Worm (Caenorhabditis elegans) whole organism, L4 larva: ENCODE measurements around the gene F16G10.8.

Experiments used
- F26F4.8 ChIP-seq: fragments of 200-800 bp; sonication (Bioruptor generic); conservative IDR thresholded peaks from 2 replicates; pipeline ENCODE4 v1.3.6; 2022; ENCODE audit warnings: missing genetic modification characterization, missing compliant biosample characterization
- F37D6.2 ChIP-seq: sonication (generic microtip); optimal IDR thresholded peaks from 2 replicates; lab custom pipeline; 2016; ENCODE audit warnings: mild to moderate bottlenecking, missing genetic modification characterization, missing compliant biosample characterization
- F44E2.7 ChIP-seq: fragments of 200-800 bp; sonication (Bioruptor generic); IDR thresholded peaks from 2 replicates; pipeline ENCODE4 v2.1.2; 2022; ENCODE audit warnings: missing genetic modification characterization, missing compliant biosample characterization
- R02D3.7 ChIP-seq: fragments of 150-350 bp; sonication (generic microtip); optimal IDR thresholded peaks from 3 replicates; lab custom pipeline; 2014; ENCODE audit warnings: missing biosample characterization, missing genetic modification characterization
- T20F7.1 ChIP-seq: fragments of 200-800 bp; sonication (Bioruptor generic); optimal IDR thresholded peaks from 2 replicates; lab custom pipeline; 2018; ENCODE audit warnings: mild to moderate bottlenecking, missing genetic modification characterization, missing compliant biosample characterization
- T26A8.4 ChIP-seq: fragments of 200-800 bp; sonication (Bioruptor generic); IDR thresholded peaks from 2 replicates; pipeline ENCODE4 v1.3.6; 2022; ENCODE audit warnings: missing genetic modification characterization, missing compliant biosample characterization
- Y105C5A.15 ChIP-seq: fragments of 200-800 bp; sonication (Bioruptor generic); IDR thresholded peaks from 2 replicates; pipeline ENCODE4 v1.3.6; 2022; ENCODE audit warnings: missing genetic modification characterization, missing compliant biosample characterization
- ZK546.5 ChIP-seq, 2 experiments: sonication (generic microtip); optimal IDR thresholded peaks; 2 replicates each; lab custom pipeline; 2017; ENCODE audit warnings: missing biosample characterization in 2 of 2, missing genetic modification characterization in 2 of 2
- aha-1 ChIP-seq: fragments of 150-350 bp; peaks from one replicate; lab custom pipeline; 2014; ENCODE audit warnings: missing biosample characterization, missing genetic modification characterization
- ama-1 ChIP-seq: fragments of 150-350 bp; optimal IDR thresholded peaks from 2 replicates; lab custom pipeline; 2014; ENCODE audit warnings: inconsistent platforms, mixed read lengths
- arid-1 ChIP-seq: fragments of 200-800 bp; sonication (Bioruptor generic); conservative IDR thresholded peaks from 2 replicates; pipeline ENCODE4 v1.3.6; 2022; ENCODE audit warnings: missing genetic modification reagents, missing genetic modification characterization, missing compliant biosample characterization
- ceh-20 ChIP-seq: fragments of 200-800 bp; sonication (Bioruptor generic); IDR thresholded peaks from 2 replicates; pipeline ENCODE4 v1.3.6; 2022; ENCODE audit warnings: missing genetic modification reagents, missing genetic modification characterization, missing compliant biosample characterization
- ceh-32 ChIP-seq: sonication (generic microtip); optimal IDR thresholded peaks from 2 replicates; lab custom pipeline; 2016; ENCODE audit warnings: mild to moderate bottlenecking, missing genetic modification characterization, missing compliant biosample characterization; ENCODE audit not compliant: poor library complexity
- ceh-44 ChIP-seq: fragments of 200-800 bp; sonication (Bioruptor generic); IDR thresholded peaks from 2 replicates; pipeline ENCODE4 v1.3.6; 2022; ENCODE audit warnings: missing genetic modification reagents, missing genetic modification characterization, missing compliant biosample characterization
- ceh-62 ChIP-seq: sonication (generic microtip); optimal IDR thresholded peaks from 2 replicates; lab custom pipeline; 2017; ENCODE audit warnings: missing biosample characterization, missing genetic modification characterization
- ceh-82 ChIP-seq: sonication (generic microtip); optimal IDR thresholded peaks from 2 replicates; lab custom pipeline; 2017; ENCODE audit warnings: missing biosample characterization, missing genetic modification characterization
- daf-16 ChIP-seq, 3 experiments: sonication (generic microtip); optimal IDR thresholded peaks; 2 replicates each; lab custom pipeline; 2016 to 2017; ENCODE audit warnings: missing genetic modification characterization in 3 of 3, missing genetic modification reagents in 3 of 3, mild to moderate bottlenecking in 2 of 3, missing compliant biosample characterization in 2 of 3, missing biosample characterization in 1 of 3, moderate library complexity in 1 of 3
- daf-19 ChIP-seq: fragments of 200-800 bp; sonication (Bioruptor generic); conservative IDR thresholded peaks from 2 replicates; pipeline ENCODE4 v1.3.6; 2022; ENCODE audit warnings: missing genetic modification characterization, missing compliant biosample characterization
- dmd-6 ChIP-seq: fragments of 200-800 bp; sonication (Bioruptor generic); IDR thresholded peaks from 2 replicates; pipeline ENCODE4 v1.3.6; 2022; ENCODE audit warnings: missing genetic modification reagents, missing genetic modification characterization, missing compliant biosample characterization
- dpl-1 ChIP-seq: fragments of 150-350 bp; optimal IDR thresholded peaks from 2 replicates; lab custom pipeline; 2014; ENCODE audit warnings: missing biosample characterization, missing genetic modification reagents, missing genetic modification characterization
- duxl-1 ChIP-seq: sonication (generic microtip); optimal IDR thresholded peaks from 2 replicates; lab custom pipeline; 2016; ENCODE audit warnings: mild to moderate bottlenecking, missing genetic modification characterization, moderate library complexity, missing compliant biosample characterization; ENCODE audit not compliant: poor library complexity
- dve-1 ChIP-seq: sonication (generic microtip); optimal IDR thresholded peaks from 2 replicates; lab custom pipeline; 2017; ENCODE audit warnings: antibody characterized with exemption, mild to moderate bottlenecking, missing genetic modification characterization, missing compliant biosample characterization; ENCODE audit not compliant: insufficient read depth
- hif-1 ChIP-seq, 2 experiments: sonication (generic microtip); optimal IDR thresholded peaks; 2 replicates each; lab custom pipeline; 2016 to 2017; ENCODE audit warnings: missing compliant biosample characterization in 2 of 2, missing genetic modification characterization in 2 of 2, missing genetic modification reagents in 2 of 2, missing genotype in 2 of 2, mild to moderate bottlenecking in 1 of 2
- hlh-11 ChIP-seq: fragments of 200-800 bp; sonication (Bioruptor generic); optimal IDR thresholded peaks from 2 replicates; lab custom pipeline; 2018; ENCODE audit warnings: mild to moderate bottlenecking, missing genetic modification characterization, missing compliant biosample characterization
- hlh-30 ChIP-seq: sonication (generic microtip); optimal IDR thresholded peaks from 2 replicates; lab custom pipeline; 2017; ENCODE audit warnings: antibody characterized with exemption, mild to moderate bottlenecking, missing genetic modification characterization, missing compliant biosample characterization; ENCODE audit not compliant: insufficient read depth
- hmg-1.1 ChIP-seq: fragments of 200-800 bp; sonication (Bioruptor generic); IDR thresholded peaks from 2 replicates; pipeline ENCODE4 v1.3.6; 2022; ENCODE audit warnings: missing genetic modification reagents, missing genetic modification characterization, missing compliant biosample characterization
- lim-7 ChIP-seq: fragments of 200-800 bp; sonication (Bioruptor generic); IDR thresholded peaks from 2 replicates; pipeline ENCODE4 v1.3.6; 2022; ENCODE audit warnings: missing genetic modification characterization, missing compliant biosample characterization
- mdl-1 ChIP-seq, 2 experiments: fragments of 150-350 bp in 1 of 2; sonication (generic microtip) in 1 of 2; optimal IDR thresholded peaks; 2 replicates each; lab custom pipeline; 2014 to 2017; ENCODE audit warnings: missing biosample characterization in 2 of 2, missing genetic modification characterization in 2 of 2
- mdt-29 ChIP-seq: fragments of 200-800 bp; sonication (Bioruptor generic); IDR thresholded peaks from 2 replicates; pipeline ENCODE4 v1.3.6; 2022; ENCODE audit warnings: missing genetic modification reagents, missing genetic modification characterization, missing compliant biosample characterization
- mes-2 ChIP-seq: sonication (generic microtip); optimal IDR thresholded peaks from 2 replicates; lab custom pipeline; 2016; ENCODE audit warnings: missing genotype, mild to moderate bottlenecking, missing genetic modification characterization, missing compliant biosample characterization; ENCODE audit not compliant: poor library complexity, severe bottlenecking
- mxl-2 ChIP-seq: fragments of 200-800 bp; sonication (Bioruptor generic); conservative IDR thresholded peaks from 2 replicates; pipeline ENCODE4 v1.3.6; 2022; ENCODE audit warnings: missing genetic modification reagents, missing genetic modification characterization, missing compliant biosample characterization
- mxl-3 ChIP-seq: fragments of 200-800 bp; sonication (Bioruptor generic); optimal IDR thresholded peaks from 2 replicates; lab custom pipeline; 2018; ENCODE audit warnings: mild to moderate bottlenecking, missing genetic modification characterization, missing compliant biosample characterization
- nhr-10 ChIP-seq: fragments of 150-350 bp; optimal IDR thresholded peaks from 2 replicates; lab custom pipeline; 2014; ENCODE audit warnings: missing biosample characterization, missing genetic modification characterization
- nhr-102 ChIP-seq: sonication (generic microtip); optimal IDR thresholded peaks from 2 replicates; lab custom pipeline; 2016; ENCODE audit warnings: mild to moderate bottlenecking, missing genetic modification characterization, moderate library complexity, missing compliant biosample characterization
- nhr-11 ChIP-seq: fragments of 150-350 bp; optimal IDR thresholded peaks from 2 replicates; lab custom pipeline; 2014; ENCODE audit warnings: missing biosample characterization, missing genetic modification characterization
- nhr-237 ChIP-seq: sonication (generic microtip); optimal IDR thresholded peaks from 2 replicates; lab custom pipeline; 2017; ENCODE audit warnings: missing biosample characterization, missing genetic modification characterization
- nhr-25 ChIP-seq: sonication (generic microtip); optimal IDR thresholded peaks from 2 replicates; lab custom pipeline; 2017; ENCODE audit warnings: missing genetic modification characterization, mild to moderate bottlenecking, missing compliant biosample characterization, antibody characterized with exemption, moderate library complexity, borderline replicate concordance; ENCODE audit not compliant: insufficient read depth
- nhr-28 ChIP-seq: fragments of 150-350 bp; optimal IDR thresholded peaks from 2 replicates; lab custom pipeline; 2014; ENCODE audit warnings: missing biosample characterization, missing genetic modification characterization
- nhr-41 ChIP-seq: fragments of 200-800 bp; sonication (Bioruptor generic); IDR thresholded peaks from 2 replicates; pipeline ENCODE4 v1.3.6; 2022; ENCODE audit warnings: missing genetic modification reagents, missing genetic modification characterization, missing compliant biosample characterization
- nhr-48 ChIP-seq: sonication (generic microtip); optimal IDR thresholded peaks from 2 replicates; lab custom pipeline; 2016; ENCODE audit warnings: mild to moderate bottlenecking, missing genetic modification characterization, missing compliant biosample characterization
- nhr-76 ChIP-seq: fragments of 150-350 bp; optimal IDR thresholded peaks from 2 replicates; lab custom pipeline; 2014; ENCODE audit warnings: missing biosample characterization, missing genetic modification characterization
- nhr-77 ChIP-seq: fragments of 150-350 bp; optimal IDR thresholded peaks from 2 replicates; lab custom pipeline; 2014; ENCODE audit warnings: missing biosample characterization, missing genetic modification characterization
- pha-4 ChIP-seq, 2 experiments: fragments of 150-350 bp in 1 of 2; fragments of 200-800 bp in 1 of 2; sonication (Bioruptor generic) in 1 of 2; IDR thresholded peaks in 1 of 2; optimal IDR thresholded peaks in 1 of 2; 2 replicates each; pipeline versions ENCODE4 v1.3.6 to Lab custom; 2014 to 2022; ENCODE audit warnings: missing genetic modification characterization in 2 of 2, missing genetic modification reagents in 2 of 2, missing biosample characterization in 1 of 2, missing compliant biosample characterization in 1 of 2
- php-3 ChIP-seq: fragments of 200-800 bp; sonication (Bioruptor generic); IDR thresholded peaks from 2 replicates; pipeline ENCODE4 v1.3.6; 2022; ENCODE audit warnings: missing genetic modification reagents, missing genetic modification characterization, missing compliant biosample characterization
- spr-1 ChIP-seq: sonication (generic microtip); optimal IDR thresholded peaks from 2 replicates; lab custom pipeline; 2016; ENCODE audit warnings: mild to moderate bottlenecking, missing genetic modification characterization, missing compliant biosample characterization
- tag-97 ChIP-seq: fragments of 200-800 bp; sonication (Bioruptor generic); IDR thresholded peaks from 2 replicates; pipeline ENCODE4 v1.3.6; 2022; ENCODE audit warnings: missing genetic modification characterization, missing compliant biosample characterization
- unc-130 ChIP-seq: sonication (generic microtip); optimal IDR thresholded peaks from 2 replicates; lab custom pipeline; 2016; ENCODE audit warnings: missing genetic modification reagents, missing genetic modification characterization, missing compliant biosample characterization
- zag-1 ChIP-seq: fragments of 150-350 bp; optimal IDR thresholded peaks from 2 replicates; lab custom pipeline; 2014; ENCODE audit warnings: missing biosample characterization, missing genetic modification characterization
- zip-2 ChIP-seq: fragments of 150-350 bp; optimal IDR thresholded peaks from 2 replicates; lab custom pipeline; 2014; ENCODE audit warnings: missing biosample characterization, missing genetic modification characterization

F16G10.8 gene

ce11 chrII:2378465-2379009, 4.7 kb downstream of the F16G10.8 start (continued):
- TF ChIP-seq F37D6.2 (tag; lab: Kevin White, UChicago) (no peak), T26A8.4 (GFP tag; lab: Robert Waterston, UW) (peak; percentile 55; the same call in 1 of the 2 replicates), nhr-28 (peak; percentile 95), F26F4.8 (GFP tag; lab: Robert Waterston, UW) (no peak), mdl-1 (tag; optimal IDR thresholded peaks at IDR 0.05; lab: Kevin White, UChicago) (peak in 1 of 2 experiments; percentile 30), daf-19 (GFP tag; lab: Robert Waterston, UW) (no peak), nhr-76 (no peak), spr-1 (peak; percentile 29), lim-7 (GFP tag; lab: Robert Waterston, UW) (no peak), aha-1 (tag; lab: Kevin White, UChicago) (peak; percentile 97), dve-1 (peak; percentile 91), ceh-32 (no peak), nhr-25 (tag; lab: Kevin White, UChicago) (no peak), mdt-29 (GFP tag; lab: Robert Waterston, UW) (peak; percentile 51; the same call in 1 of the 2 replicates), R02D3.7 (tag; lab: Kevin White, UChicago) (no peak), nhr-48 (tag; lab: Kevin White, UChicago) (peak; percentile 95), nhr-11 (tag; lab: Kevin White, UChicago) (no peak), ceh-82 (no peak), ama-1 (lab: Kevin White, UChicago) (no peak), mxl-3 (GFP tag; lab: Kevin White, UChicago) (peak; percentile 66), mxl-2 (no peak), nhr-102 (peak; percentile 97), hif-1 (tag; optimal IDR thresholded peaks at IDR 0.05; lab: Kevin White, UChicago) (no peak), pha-4 (GFP tag; IDR thresholded peaks at IDR 0.05; lab: Robert Waterston, UW) (peak; percentile 92), pha-4 (tag; optimal IDR thresholded peaks at IDR 0.05; lab: Kevin White, UChicago) (no peak), nhr-10 (peak; percentile 60), nhr-41 (GFP tag; lab: Robert Waterston, UW) (peak; percentile 93), ZK546.5 (tag; optimal IDR thresholded peaks at IDR 0.05; lab: Kevin White, UChicago) (no peak), dpl-1 (peak; percentile 35), ceh-20 (peak; percentile 84; the same call in 1 of the 2 replicates), mes-2 (no peak), zag-1 (tag; lab: Kevin White, UChicago) (no peak), T20F7.1 (GFP tag; lab: Kevin White, UChicago) (peak; percentile 81), F44E2.7 (GFP tag; lab: Robert Waterston, UW) (no peak), duxl-1 (tag; lab: Kevin White, UChicago) (peak; percentile 77), hlh-30 (no peak), Y105C5A.15 (GFP tag; lab: Robert Waterston, UW) (no peak), ceh-62 (tag; lab: Kevin White, UChicago) (no peak), zip-2 (tag; lab: Kevin White, UChicago) (no peak), dmd-6 (GFP tag; lab: Robert Waterston, UW) (peak; percentile 96), hlh-11 (tag; lab: Kevin White, UChicago) (peak; percentile 98), arid-1 (no peak), unc-130 (GFP tag; lab: Kevin White, UChicago) (no peak), tag-97 (GFP tag; lab: Robert Waterston, UW) (no peak), hmg-1.1 (GFP tag; lab: Robert Waterston, UW) (0 out of 2 replicates have a peak, but pooled peaks have one; percentile 29), php-3 (GFP tag; lab: Robert Waterston, UW) (peak; percentile 100), daf-16 (GFP tag; optimal IDR thresholded peaks at IDR 0.05; lab: Kevin White, UChicago) (peak in 1 of 2 experiments; percentile 98), daf-16 (tag; optimal IDR thresholded peaks at IDR 0.05; lab: Kevin White, UChicago) (peak; percentile 94), nhr-77 (tag; lab: Kevin White, UChicago) (peak; percentile 86), nhr-237 (tag; lab: Kevin White, UChicago) (no peak), ceh-44 (GFP tag; lab: Robert Waterston, UW) (no peak)
